Worm (Caenorhabditis elegans): ENCODE data around the gene gpx-3.

ce11 chrX:9629552-9629951 is 41.8 kb downstream of the gpx-3 start:
- TF ChIP-seq fos-1 (tag; optimal IDR thresholded peaks at IDR 0.05) (no peak), lsy-2 (tag; optimal IDR thresholded peaks at IDR 0.05) (no peak), lin-13 (GFP tag; optimal IDR thresholded peaks at IDR 0.05) (no peak), unc-39 (tag; optimal IDR thresholded peaks at IDR 0.05) (no peak), nhr-12 (tag; optimal IDR thresholded peaks at IDR 0.05) (no peak)
